Fruit fly (Drosophila melanogaster): ENCODE measurements around the gene ND-ASHI.

Gene ND-ASHI

dm6 chrX:6656626-6657558 lies 22.0 kb downstream of the ND-ASHI start (continued):
- no peak for TF ChIP-seq zf30C (GFP tag; optimal IDR thresholded peaks at IDR 0.05)
- TF ChIP-seq dysf (GFP tag; IDR thresholded peaks at IDR 0.05) = peak; percentile 53; the same call in 1 of the 3 replicates
- peak; percentile 43 for TF ChIP-seq CG15011 (GFP tag; optimal IDR thresholded peaks at IDR 0.05)
- TF ChIP-seq br (optimal IDR thresholded peaks at IDR 0.05) = no peak
- TF ChIP-seq C15 (GFP tag; IDR thresholded peaks at IDR 0.05) = no peak
- TF ChIP-seq Hr51 (GFP tag; optimal IDR thresholded peaks at IDR 0.05) = peak in 1 of 2 experiments; percentile 62
- no peak for TF ChIP-seq Lim3 (GFP tag; IDR thresholded peaks at IDR 0.05)
- peak; percentile 36 for TF ChIP-seq odd (GFP tag; optimal IDR thresholded peaks at IDR 0.05)
- peak; percentile 82 for TF ChIP-seq CG34376 (GFP tag; optimal IDR thresholded peaks at IDR 0.05)
- peak in 1 of 2 experiments; percentile 82 for TF ChIP-seq Pdp1 (GFP tag; optimal IDR thresholded peaks at IDR 0.05)
- no peak for TF ChIP-seq CG4854 (GFP tag; optimal IDR thresholded peaks at IDR 0.05)
- no peak for TF ChIP-seq CG5953 (GFP tag; IDR thresholded peaks at IDR 0.05)
- TF ChIP-seq Meics (GFP tag; optimal IDR thresholded peaks at IDR 0.05) = peak; percentile 57
- TF ChIP-seq dmrt99B (tag; optimal IDR thresholded peaks at IDR 0.05) = peak; percentile 49
- peak; percentile 30 for TF ChIP-seq CG12659 (GFP tag; optimal IDR thresholded peaks at IDR 0.05)
- TF ChIP-seq CG18262 (tag; optimal IDR thresholded peaks at IDR 0.05) = peak; percentile 61
- peak; percentile 61 for TF ChIP-seq PHDP (tag; optimal IDR thresholded peaks at IDR 0.05)
- TF ChIP-seq Atf6 (GFP tag; IDR thresholded peaks at IDR 0.05) = peak; percentile 51; the same call in 1 of the 2 replicates
- TF ChIP-seq CG3847 (GFP tag; IDR thresholded peaks at IDR 0.05) = peak; percentile 27; the same call in 1 of the 2 replicates
- no peak for TF ChIP-seq CG1602 (GFP tag; optimal IDR thresholded peaks at IDR 0.05)
- TF ChIP-seq nom (GFP tag; optimal IDR thresholded peaks at IDR 0.05) = peak; percentile 63
- TF ChIP-seq CG8924 (tag; optimal IDR thresholded peaks at IDR 0.05) = peak; percentile 55
- TF ChIP-seq CG6683 (GFP tag; optimal IDR thresholded peaks at IDR 0.05) = peak; percentile 11
- no peak for TF ChIP-seq pfk (GFP tag; optimal IDR thresholded peaks at IDR 0.05)
- peak; percentile 46 for TF ChIP-seq lbe (GFP tag; optimal IDR thresholded peaks at IDR 0.05)
- peak; percentile 95 for TF ChIP-seq Sry-β (GFP tag; optimal IDR thresholded peaks at IDR 0.05)
- TF ChIP-seq CG7556 (GFP tag; optimal IDR thresholded peaks at IDR 0.05) = peak; percentile 64
- TF ChIP-seq sug (tag; optimal IDR thresholded peaks at IDR 0.05) = peak; percentile 61
- peak; percentile 54 for TF ChIP-seq slbo (GFP tag; IDR thresholded peaks at IDR 0.05)
- no peak for TF ChIP-seq MBD-R2 (GFP tag; IDR thresholded peaks at IDR 0.05)
- peak; percentile 18; the same call in 1 of the 2 replicates for TF ChIP-seq CG6272 (GFP tag; IDR thresholded peaks at IDR 0.05)
- TF ChIP-seq salm (tag; optimal IDR thresholded peaks at IDR 0.05) = no peak
- TF ChIP-seq schlank (tag; optimal IDR thresholded peaks at IDR 0.05) = peak; percentile 37
- no peak; the same call in 1 of the 2 replicates for TF ChIP-seq CG6689 (GFP tag; IDR thresholded peaks at IDR 0.05)
- no peak for TF ChIP-seq pros (GFP tag; optimal IDR thresholded peaks at IDR 0.05)
- TF ChIP-seq prd (optimal IDR thresholded peaks at IDR 0.05) = no peak
- TF ChIP-seq prd (GFP tag; IDR thresholded peaks at IDR 0.05) = 0 out of 3 replicates have a peak, but pooled peaks have one; percentile 7
- TF ChIP-seq CG4360 (GFP tag; IDR thresholded peaks at IDR 0.05) = peak; percentile 79
- no peak for TF ChIP-seq oc (tag; optimal IDR thresholded peaks at IDR 0.05)
- TF ChIP-seq D19B (GFP tag; optimal IDR thresholded peaks at IDR 0.05) = no peak
- TF ChIP-seq sd (tag; optimal IDR thresholded peaks at IDR 0.05) = peak; percentile 93
- peak; percentile 61 for TF ChIP-seq CG11504 (tag; optimal IDR thresholded peaks at IDR 0.05)
- TF ChIP-seq CG33557 (GFP tag; optimal IDR thresholded peaks at IDR 0.05) = peak; percentile 10
- TF ChIP-seq CG10565 (GFP tag; optimal IDR thresholded peaks at IDR 0.05) = no peak
- peak; percentile 59 for TF ChIP-seq scrt (GFP tag; optimal IDR thresholded peaks at IDR 0.05)
- TF ChIP-seq grn (GFP tag; optimal IDR thresholded peaks at IDR 0.05) = peak; percentile 15
- peak; percentile 83 for TF ChIP-seq CG10543 (GFP tag; optimal IDR thresholded peaks at IDR 0.05)
- TF ChIP-seq D19A (tag; optimal IDR thresholded peaks at IDR 0.05) = peak; percentile 42

All from whole organism, embryonic.